Worm (Caenorhabditis elegans) whole organism, L3 larva: ENCODE results near the gene ZK822.1.

Experiments used
- R02D3.7 ChIP-seq: fragments of 150-350 bp; optimal IDR thresholded peaks from 2 replicates; lab custom pipeline; 2014; ENCODE audit warnings: missing biosample characterization, missing genetic modification characterization
- fkh-10 ChIP-seq: sonication (generic microtip); optimal IDR thresholded peaks from 2 replicates; lab custom pipeline; 2017; ENCODE audit warnings: missing biosample characterization, missing genetic modification reagents, missing genetic modification characterization
- mdl-1 ChIP-seq: fragments of 150-350 bp; optimal IDR thresholded peaks from 2 replicates; lab custom pipeline; 2014; ENCODE audit warnings: missing biosample characterization, missing genetic modification characterization
- nhr-237 ChIP-seq: fragments of 150-350 bp; optimal IDR thresholded peaks from 2 replicates; lab custom pipeline; 2014; ENCODE audit warnings: missing biosample characterization, missing genetic modification characterization
- nhr-77 ChIP-seq: fragments of 150-350 bp; optimal IDR thresholded peaks from 2 replicates; lab custom pipeline; 2014; ENCODE audit warnings: missing biosample characterization, missing genetic modification characterization
- pqm-1 ChIP-seq: fragments of 150-350 bp; optimal IDR thresholded peaks from 2 replicates; lab custom pipeline; 2017; ENCODE audit warnings: missing biosample characterization, missing genetic modification characterization, inconsistent platforms
- snpc-4 ChIP-seq: fragments of 150-350 bp; optimal IDR thresholded peaks from 2 replicates; lab custom pipeline; 2014; ENCODE audit warnings: missing biosample characterization, missing genetic modification characterization
- tbx-2 ChIP-seq: sonication (generic microtip); optimal IDR thresholded peaks from 2 replicates; lab custom pipeline; 2016; ENCODE audit warnings: mild to moderate bottlenecking, missing genetic modification characterization, missing compliant biosample characterization
- unc-62 ChIP-seq: fragments of 150-350 bp; sonication (generic microtip); optimal IDR thresholded peaks from 4 replicates; lab custom pipeline; 2014; ENCODE audit warnings: missing biosample characterization, missing genetic modification reagents, missing genetic modification characterization

DNA sequence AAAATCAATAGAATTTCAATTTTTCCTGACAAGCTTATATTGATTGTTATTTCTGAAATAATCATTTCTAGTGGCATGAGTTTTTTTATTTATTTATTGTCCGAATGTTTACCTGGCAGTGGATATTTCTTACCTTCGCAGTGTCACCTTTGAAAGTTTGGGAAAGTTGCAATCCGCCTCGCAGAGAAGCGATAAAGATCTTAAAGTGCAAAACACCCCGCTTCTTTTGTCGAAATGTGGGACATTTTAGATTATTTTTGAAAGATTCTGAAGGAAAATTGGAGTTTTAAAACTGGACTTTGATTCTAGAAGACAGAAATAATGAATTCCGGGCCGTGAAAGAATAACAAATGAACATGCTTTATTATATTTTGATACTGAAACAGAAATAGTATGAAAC is 13.2 kb downstream of the ZK822.1 start:
- TF ChIP-seq R02D3.7 (tag; lab: Kevin White, UChicago) = no peak
- TF ChIP-seq nhr-77 = no peak
- no peak for TF ChIP-seq snpc-4
- no peak for TF ChIP-seq unc-62 (GFP tag; lab: Kevin White, UChicago)
- no peak for TF ChIP-seq fkh-10 (GFP tag; lab: Kevin White, UChicago)
- no peak for TF ChIP-seq nhr-237 (tag; lab: Kevin White, UChicago)
- TF ChIP-seq tbx-2 (tag; lab: Kevin White, UChicago) = no peak
- no peak for TF ChIP-seq pqm-1 (tag; lab: Kevin White, UChicago)
- no peak for TF ChIP-seq mdl-1 (tag; lab: Kevin White, UChicago)
